Worm (Caenorhabditis elegans): ENCODE data around the gene T01B7.5.

DNA sequence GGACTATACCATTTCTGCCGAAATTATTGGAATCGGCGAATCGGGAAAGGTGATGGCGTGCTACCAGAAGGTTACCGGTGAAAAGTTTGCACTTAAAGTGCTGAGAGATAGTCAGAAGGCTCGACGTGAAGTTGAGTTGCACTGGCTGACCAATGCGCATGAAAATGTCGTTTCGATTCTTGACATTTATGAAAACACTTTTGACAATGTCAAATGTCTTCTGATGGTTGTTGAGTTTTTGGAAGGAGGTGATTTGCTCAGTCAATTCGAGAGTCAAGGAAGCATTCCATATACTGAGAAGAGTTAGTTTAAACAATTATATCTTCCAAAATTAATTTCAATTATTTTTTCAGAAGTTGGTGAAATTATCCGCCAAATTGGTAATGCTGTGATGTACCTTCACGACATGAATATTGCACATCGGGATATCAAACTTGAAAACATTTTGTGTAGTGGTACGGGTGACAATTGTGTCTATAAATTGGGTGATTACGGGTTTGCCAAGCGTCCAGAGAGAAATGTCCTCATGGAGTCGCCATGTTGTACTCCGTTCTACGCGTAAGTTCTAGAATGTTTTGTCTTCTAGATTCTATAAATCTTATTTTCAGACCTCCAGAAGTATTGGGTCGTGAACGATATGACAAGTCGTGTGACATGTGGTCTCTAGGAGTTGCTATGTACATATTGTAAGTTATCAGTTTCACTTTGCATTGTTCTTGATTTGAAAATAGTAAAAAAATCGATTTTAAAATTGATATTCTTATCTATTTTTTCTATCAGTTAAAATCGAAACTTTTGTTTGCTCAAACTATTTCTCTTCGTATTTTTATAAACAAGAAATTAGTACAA lies 29.0 kb downstream of the T01B7.5 start:
- TF ChIP-seq snpc-4 (tag; optimal IDR thresholded peaks at IDR 0.05) (no peak), mdl-1 (tag; optimal IDR thresholded peaks at IDR 0.05) (no peak), ceh-82 (tag; optimal IDR thresholded peaks at IDR 0.05) (no peak), nhr-12 (tag; optimal IDR thresholded peaks at IDR 0.05) (no peak), fos-1 (tag; optimal IDR thresholded peaks at IDR 0.05) (no peak), mbf-1 (tag; optimal IDR thresholded peaks at IDR 0.05) (no peak), aly-2 (tag; optimal IDR thresholded peaks at IDR 0.05) (no peak), nhr-237 (tag; optimal IDR thresholded peaks at IDR 0.05) (no peak), ama-1 (optimal IDR thresholded peaks at IDR 0.05) (peak; percentile 4), ZK546.5 (tag; optimal IDR thresholded peaks at IDR 0.05) (no peak), zag-1 (tag; optimal IDR thresholded peaks at IDR 0.05) (no peak), unc-62 (GFP tag; optimal IDR thresholded peaks at IDR 0.05) (no peak), R02D3.7 (tag; optimal IDR thresholded peaks at IDR 0.05) (no peak)
